Fruit fly (Drosophila melanogaster): ENCODE measurements around the gene Scsalpha1.

- TF ChIP-seq OdsH (GFP tag; optimal IDR thresholded peaks at IDR 0.05) (no peak), CG6854 (GFP tag; optimal IDR thresholded peaks at IDR 0.05) (no peak), CG11902 (GFP tag; optimal IDR thresholded peaks at IDR 0.05) (no peak), CG6792 (GFP tag; optimal IDR thresholded peaks at IDR 0.05) (no peak), fkh (GFP tag; optimal IDR thresholded peaks at IDR 0.05) (no peak), Sox14 (GFP tag; optimal IDR thresholded peaks at IDR 0.05) (no peak), dsx (GFP tag; optimal IDR thresholded peaks at IDR 0.05; ENCODE audit: poor library complexity, severe bottlenecking) (no peak), Lpt (GFP tag; optimal IDR thresholded peaks at IDR 0.05) (no peak), Sox15 (GFP tag; optimal IDR thresholded peaks at IDR 0.05) (no peak), Gug (GFP tag; IDR thresholded peaks at IDR 0.05) (no peak), Eip78C (GFP tag) (no peak), esn (GFP tag; optimal IDR thresholded peaks at IDR 0.05) (no peak)
Observed at dm6 chr3L:3842981-3843701, 29.1 kb downstream of the Scsalpha1 start.
